Fruit fly (Drosophila melanogaster) whole organism, prepupa: ENCODE measurements around the gene CG32755.

Experiments used
- CG11762 ChIP-seq: fragments of 200-800 bp; sonication (Bioruptor generic); optimal IDR thresholded peaks from 3 replicates; lab custom pipeline; 2016; ENCODE audit warnings: missing biosample characterization, missing genetic modification characterization; ENCODE audit not compliant: insufficient read depth
- CG1621 ChIP-seq: fragments of 200-800 bp; sonication (Bioruptor generic); optimal IDR thresholded peaks from 3 replicates; lab custom pipeline; 2018; ENCODE audit warnings: missing biosample characterization, mild to moderate bottlenecking, missing genetic modification characterization
- CG16779 ChIP-seq: fragments of 200-800 bp; sonication (Bioruptor generic); optimal IDR thresholded peaks from 3 replicates; lab custom pipeline; 2017; ENCODE audit warnings: missing biosample characterization, mild to moderate bottlenecking, missing genetic modification characterization
- CG32006 ChIP-seq: fragments of 200-800 bp; sonication (Bioruptor generic); optimal IDR thresholded peaks from 3 replicates; lab custom pipeline; 2017; ENCODE audit warnings: missing biosample characterization, mild to moderate bottlenecking, missing genetic modification characterization
- CG3919 ChIP-seq: fragments of 200-800 bp; sonication (Bioruptor generic); optimal IDR thresholded peaks from 3 replicates; lab custom pipeline; 2016; ENCODE audit warnings: missing biosample characterization, missing genetic modification characterization
- CG4318 ChIP-seq: fragments of 200-800 bp; sonication (Bioruptor generic); optimal IDR thresholded peaks from 3 replicates; lab custom pipeline; 2017; ENCODE audit warnings: missing biosample characterization, mild to moderate bottlenecking, missing genetic modification characterization
- CG6792 ChIP-seq: fragments of 200-800 bp; sonication (Bioruptor generic); optimal IDR thresholded peaks from 3 replicates; lab custom pipeline; 2016; ENCODE audit warnings: missing biosample characterization, missing genetic modification characterization
- CG6808 ChIP-seq: fragments of 200-800 bp; sonication (Bioruptor generic); optimal IDR thresholded peaks from 3 replicates; lab custom pipeline; 2017; ENCODE audit warnings: missing biosample characterization, missing genetic modification characterization, mild to moderate bottlenecking, moderate library complexity, missing genetic modification reagents
- CG8119 ChIP-seq: fragments of 200-800 bp; sonication (Bioruptor generic); IDR thresholded peaks from 3 replicates; pipeline ENCODE4 v1.3.6; 2022; ENCODE audit warnings: missing biosample characterization, missing genetic modification characterization
- CG8319 ChIP-seq: fragments of 200-800 bp; sonication (Bioruptor generic); optimal IDR thresholded peaks from 3 replicates; lab custom pipeline; 2016; ENCODE audit warnings: missing biosample characterization, missing genetic modification characterization
- Gug ChIP-seq: fragments of 200-800 bp; sonication (Bioruptor generic); IDR thresholded peaks from 2 replicates; pipeline ENCODE4 v1.3.6; 2022; ENCODE audit warnings: missing biosample characterization, missing genetic modification characterization
- OdsH ChIP-seq: fragments of 200-800 bp; sonication (Bioruptor generic); optimal IDR thresholded peaks from 3 replicates; lab custom pipeline; 2016; ENCODE audit warnings: missing biosample characterization, missing genetic modification characterization
- Sox14 ChIP-seq: fragments of 200-800 bp; sonication (Bioruptor generic); optimal IDR thresholded peaks from 3 replicates; lab custom pipeline; 2016; ENCODE audit warnings: missing biosample characterization, missing genetic modification characterization
- cyc ChIP-seq: fragments of 200-800 bp; sonication (Bioruptor generic); optimal IDR thresholded peaks from 3 replicates; lab custom pipeline; 2016; ENCODE audit warnings: missing biosample characterization, missing genetic modification characterization
- esn ChIP-seq: fragments of 200-800 bp; sonication (Bioruptor generic); optimal IDR thresholded peaks from 2 replicates; lab custom pipeline; 2016; ENCODE audit warnings: missing biosample characterization, mild to moderate bottlenecking, missing genetic modification characterization, moderate library complexity
- fd59A ChIP-seq: fragments of 200-800 bp; sonication (Bioruptor generic); optimal IDR thresholded peaks from 2 replicates; lab custom pipeline; 2017; ENCODE audit warnings: missing biosample characterization, mild to moderate bottlenecking, missing genetic modification characterization, missing genetic modification reagents
- pdm3 ChIP-seq: fragments of 200-800 bp; sonication (Bioruptor generic); optimal IDR thresholded peaks from 3 replicates; lab custom pipeline; 2016; ENCODE audit warnings: missing biosample characterization, missing genetic modification characterization
- salr ChIP-seq, 2 experiments: fragments of 200-800 bp; sonication (Bioruptor generic); optimal IDR thresholded peaks; 3 replicates each; lab custom pipeline; 2016 to 2018; ENCODE audit warnings: missing biosample characterization in 2 of 2, missing genetic modification characterization in 2 of 2, mild to moderate bottlenecking in 1 of 2
- svp ChIP-seq: fragments of 200-800 bp; sonication (Bioruptor generic); peaks from one replicate; lab custom pipeline; 2016; ENCODE audit warnings: missing biosample characterization, missing genetic modification characterization
- vri ChIP-seq: fragments of 200-800 bp; sonication (Bioruptor generic); optimal IDR thresholded peaks from 3 replicates; lab custom pipeline; 2016; ENCODE audit warnings: missing biosample characterization, mild to moderate bottlenecking, missing genetic modification characterization

The CG32755 gene

dm6 chrX:6000747-6001426 lies 50.8 kb downstream of the CG32755 start, which contains the start of gene CG4766 (continued):
- peak; percentile 61 for TF ChIP-seq CG1621 (tag; lab: Kevin White, UChicago)
- TF ChIP-seq vri (GFP tag; lab: Kevin White, UChicago) = peak; percentile 76
- peak; percentile 82 for TF ChIP-seq fd59A (GFP tag; lab: Kevin White, UChicago)
- TF ChIP-seq CG6792 = peak; percentile 87
- TF ChIP-seq svp = peak; percentile 94
- peak; percentile 82 for TF ChIP-seq cyc (GFP tag; lab: Kevin White, UChicago)
- TF ChIP-seq salr (GFP tag; optimal IDR thresholded peaks at IDR 0.05; lab: Kevin White, UChicago) = peak; percentile 42 to 83
- peak; percentile 82 for TF ChIP-seq CG6808 (GFP tag; lab: Kevin White, UChicago)
- TF ChIP-seq pdm3 (GFP tag; lab: Kevin White, UChicago) = peak; percentile 85
- peak; percentile 66 for TF ChIP-seq CG16779 (tag; lab: Kevin White, UChicago)
- TF ChIP-seq CG3919 (GFP tag; lab: Kevin White, UChicago) = peak; percentile 83
- peak; percentile 92 for TF ChIP-seq CG8119 (GFP tag; lab: Robert Waterston, UW)
- peak; percentile 89 for TF ChIP-seq CG32006
- peak; percentile 66 for TF ChIP-seq CG4318 (GFP tag; lab: Kevin White, UChicago)
- TF ChIP-seq CG8319 (GFP tag; lab: Kevin White, UChicago) = peak; percentile 72
- peak; percentile 92 for TF ChIP-seq esn
- TF ChIP-seq Gug (GFP tag; lab: Robert Waterston, UW) = peak; percentile 73
- TF ChIP-seq CG11762 = peak; percentile 83
- TF ChIP-seq Sox14 (GFP tag; lab: Kevin White, UChicago) = peak; percentile 83
- TF ChIP-seq OdsH = peak; percentile 86
